Worm (Caenorhabditis elegans) whole organism, early embryonic: ENCODE measurements around the gene dpy-7.

Experiments used
- F13C5.2 ChIP-seq: sonication (generic microtip); optimal IDR thresholded peaks from 2 replicates; lab custom pipeline; 2017; ENCODE audit warnings: mild to moderate bottlenecking, missing genetic modification characterization, inconsistent platforms, missing compliant biosample characterization
- ama-1 ChIP-seq: fragments of 150-350 bp; optimal IDR thresholded peaks from 2 replicates; lab custom pipeline; 2014
- flt-1 ChIP-seq: fragments of 200-800 bp; sonication (Bioruptor generic); IDR thresholded peaks from 2 replicates; pipeline ENCODE4 v1.3.6; 2022; ENCODE audit warnings: missing genetic modification characterization, missing compliant biosample characterization
- hnd-1 ChIP-seq: sonication (generic microtip); optimal IDR thresholded peaks from 2 replicates; lab custom pipeline; 2016; ENCODE audit warnings: missing genetic modification characterization, missing compliant biosample characterization
- pes-1 ChIP-seq: fragments of 200-800 bp; sonication (Bioruptor generic); IDR thresholded peaks from 2 replicates; pipeline ENCODE4 v1.3.6; 2022; ENCODE audit warnings: missing genetic modification reagents, missing genetic modification characterization, missing compliant biosample characterization
- sea-1 ChIP-seq: fragments of 200-800 bp; sonication (Bioruptor generic); conservative IDR thresholded peaks from 2 replicates; pipeline ENCODE4 v1.3.6; 2022; ENCODE audit warnings: missing genetic modification characterization, missing compliant biosample characterization

DNA sequence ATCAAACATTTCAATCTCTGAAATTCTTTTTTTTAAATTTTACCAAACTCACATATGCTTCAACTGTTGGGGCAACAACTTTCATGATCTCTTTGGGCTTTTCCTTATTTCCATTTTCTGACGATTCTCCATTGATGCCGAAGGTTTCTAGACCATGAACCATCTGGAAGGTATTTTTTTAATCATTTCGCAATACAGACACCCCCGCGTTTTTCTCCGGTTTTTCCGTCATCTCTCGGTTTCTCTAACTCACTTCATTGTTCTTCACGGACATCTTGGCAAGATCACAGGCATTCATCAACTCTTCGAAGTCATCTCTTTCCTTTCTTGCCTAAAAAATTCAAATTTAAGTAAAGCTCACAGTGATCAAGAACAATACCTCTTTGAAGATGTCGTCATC lies 35.6 kb upstream of the dpy-7 start:
- no peak for TF ChIP-seq ama-1 (lab: Kevin White, UChicago)
- TF ChIP-seq flt-1 (GFP tag; lab: Robert Waterston, UW), result no peak
- no peak for TF ChIP-seq F13C5.2 (tag; lab: Kevin White, UChicago)
- no peak for TF ChIP-seq sea-1 (GFP tag; lab: Robert Waterston, UW)
- TF ChIP-seq hnd-1 (tag; lab: Kevin White, UChicago), result no peak
- no peak for TF ChIP-seq pes-1 (GFP tag; lab: Robert Waterston, UW)
